Fruit fly (Drosophila melanogaster) whole organism, pupa: ENCODE data around the gene msd1.

Source experiments
- CG10348 ChIP-seq: fragments of 200-800 bp; sonication (Bioruptor generic); IDR thresholded peaks from 2 replicates; pipeline ENCODE4 v1.3.6; 2022; ENCODE audit warnings: missing biosample characterization, missing genetic modification characterization
- CG12605 ChIP-seq: fragments of 200-800 bp; sonication (Bioruptor generic); IDR thresholded peaks from 2 replicates; pipeline ENCODE4 v1.3.6; 2022; ENCODE audit warnings: missing biosample characterization, missing genetic modification characterization
- CG13204 ChIP-seq: fragments of 200-800 bp; sonication (Bioruptor generic); optimal IDR thresholded peaks from 2 replicates; lab custom pipeline; 2018; ENCODE audit warnings: missing biosample characterization, mild to moderate bottlenecking, missing genetic modification characterization, moderate library complexity
- CG14655 ChIP-seq: fragments of 200-800 bp; sonication (Bioruptor generic); optimal IDR thresholded peaks from 3 replicates; lab custom pipeline; 2017; ENCODE audit warnings: mild to moderate bottlenecking, missing biosample characterization, missing genetic modification reagents, missing genetic modification characterization
- CG15710 ChIP-seq: fragments of 200-800 bp; sonication (Bioruptor generic); optimal IDR thresholded peaks from 2 replicates; lab custom pipeline; 2018; ENCODE audit warnings: missing biosample characterization, mild to moderate bottlenecking, missing genetic modification characterization, moderate library complexity
- CG17806 ChIP-seq: fragments of 200-800 bp; sonication (Bioruptor generic); optimal IDR thresholded peaks from 2 replicates; lab custom pipeline; 2018; ENCODE audit warnings: missing biosample characterization, mild to moderate bottlenecking, missing genetic modification characterization, moderate library complexity
- CG32121 ChIP-seq: fragments of 200-800 bp; sonication (Bioruptor generic); IDR thresholded peaks from 2 replicates; pipeline ENCODE4 v1.3.6; 2022; ENCODE audit warnings: missing biosample characterization, missing genetic modification characterization
- CG34367 ChIP-seq: fragments of 200-800 bp; sonication (Bioruptor generic); optimal IDR thresholded peaks from 2 replicates; lab custom pipeline; 2018; ENCODE audit warnings: missing biosample characterization, mild to moderate bottlenecking, missing genetic modification characterization
- CG4496 ChIP-seq: fragments of 200-800 bp; sonication (Bioruptor generic); IDR thresholded peaks from 3 replicates; pipeline ENCODE4 v1.3.6; 2022; ENCODE audit warnings: missing biosample characterization, missing genetic modification characterization
- CG8159 ChIP-seq: fragments of 200-800 bp; sonication (Bioruptor generic); optimal IDR thresholded peaks from 3 replicates; lab custom pipeline; 2018; ENCODE audit warnings: missing biosample characterization, mild to moderate bottlenecking, missing genetic modification characterization, moderate library complexity
- CG8301 ChIP-seq: fragments of 200-800 bp; sonication (Bioruptor generic); optimal IDR thresholded peaks from 2 replicates; lab custom pipeline; 2018; ENCODE audit warnings: missing biosample characterization, mild to moderate bottlenecking, missing genetic modification characterization
- CG9948 ChIP-seq: fragments of 200-800 bp; sonication (Bioruptor generic); optimal IDR thresholded peaks from 2 replicates; lab custom pipeline; 2018; ENCODE audit warnings: missing biosample characterization, mild to moderate bottlenecking, missing genetic modification characterization, moderate library complexity
- D1 ChIP-seq: fragments of 200-800 bp; sonication (Bioruptor generic); optimal IDR thresholded peaks from 2 replicates; lab custom pipeline; 2018; ENCODE audit warnings: missing biosample characterization, mild to moderate bottlenecking, missing genetic modification characterization, moderate library complexity
- EcR ChIP-seq: fragments of 200-800 bp; sonication (Bioruptor generic); optimal IDR thresholded peaks from 3 replicates; lab custom pipeline; 2019; ENCODE audit warnings: missing biosample characterization, missing genetic modification characterization, mild to moderate bottlenecking, moderate library complexity, missing genetic modification reagents
- Ets98B ChIP-seq: fragments of 200-800 bp; sonication (Bioruptor generic); IDR thresholded peaks from 2 replicates; pipeline ENCODE4 v1.3.6; 2022; ENCODE audit warnings: missing biosample characterization, missing genetic modification characterization
- Pif1A ChIP-seq: fragments of 200-800 bp; sonication (Bioruptor generic); optimal IDR thresholded peaks from 3 replicates; lab custom pipeline; 2016; ENCODE audit warnings: missing biosample characterization, missing genetic modification characterization
- Pif1B ChIP-seq: fragments of 200-800 bp; sonication (Bioruptor generic); optimal IDR thresholded peaks from 3 replicates; lab custom pipeline; 2016; ENCODE audit warnings: missing biosample characterization, missing genetic modification characterization
- Snoo ChIP-seq: fragments of 200-800 bp; sonication (Bioruptor generic); optimal IDR thresholded peaks from 3 replicates; lab custom pipeline; 2017; ENCODE audit warnings: missing biosample characterization, mild to moderate bottlenecking, missing genetic modification characterization, inconsistent platforms
- fd96Ca ChIP-seq: fragments of 200-800 bp; sonication (Bioruptor generic); IDR thresholded peaks from 3 replicates; pipeline ENCODE4 v1.3.6; 2022; ENCODE audit warnings: missing biosample characterization, missing genetic modification characterization
- gl ChIP-seq: fragments of 200-800 bp; sonication (Bioruptor generic); optimal IDR thresholded peaks from 2 replicates; lab custom pipeline; 2018; ENCODE audit warnings: missing biosample characterization, mild to moderate bottlenecking, missing genetic modification characterization
- rn ChIP-seq: fragments of 200-800 bp; sonication (Bioruptor generic); IDR thresholded peaks from 2 replicates; pipeline ENCODE4 v1.3.6; 2022; ENCODE audit warnings: missing biosample characterization, missing genetic modification characterization

Gene msd1

dm6 chr3L:1320230-1320930 is 11.2 kb upstream of the msd1 start:
- peak; percentile 63 for TF ChIP-seq Pif1A (GFP tag; lab: Kevin White, UChicago)
- peak; percentile 46 for TF ChIP-seq CG17806 (tag; lab: Kevin White, UChicago)
- no peak for TF ChIP-seq CG13204 (GFP tag; lab: Kevin White, UChicago)
- no peak for TF ChIP-seq rn
- TF ChIP-seq Snoo (tag; lab: Kevin White, UChicago) = peak; percentile 37
- TF ChIP-seq CG14655 (GFP tag; lab: Kevin White, UChicago) = peak; percentile 58
- TF ChIP-seq D1 = no peak
- TF ChIP-seq CG8301 = peak; percentile 13
- peak; percentile 59; the same call in 2 of the 3 replicates for TF ChIP-seq fd96Ca (GFP tag; lab: Robert Waterston, UW)
- peak; percentile 12 for TF ChIP-seq CG34367 (tag; lab: Kevin White, UChicago)
- peak; percentile 38 for TF ChIP-seq CG15710 (tag; lab: Kevin White, UChicago)
- TF ChIP-seq CG9948 = peak; percentile 30
- no peak for TF ChIP-seq EcR (GFP tag; lab: Kevin White, UChicago)
- peak; percentile 38 for TF ChIP-seq Pif1B (GFP tag; lab: Kevin White, UChicago)
- TF ChIP-seq CG8159 (tag; lab: Kevin White, UChicago) = peak; percentile 72
- no peak for TF ChIP-seq Ets98B

- TF ChIP-seq CG14655 (GFP tag; lab: Kevin White, UChicago) (no peak), EcR (GFP tag; lab: Kevin White, UChicago) (peak; percentile 53), gl (peak; percentile 52), CG4496 (GFP tag; lab: Robert Waterston, UW) (peak; percentile 40; the same call in 1 of the 3 replicates), Snoo (tag; lab: Kevin White, UChicago) (peak; percentile 24), CG12605 (GFP tag; lab: Robert Waterston, UW) (0 out of 2 replicates have a peak, but pooled peaks have one; percentile 16), rn (no peak), Ets98B (peak; percentile 18; the same call in 1 of the 2 replicates), fd96Ca (GFP tag; lab: Robert Waterston, UW) (0 out of 3 replicates have a peak, but pooled peaks have one; percentile 6)
These were observed 10.5 kb upstream of the msd1 start for dm6 chr3L:1320931-1321556.

dm6 chr3L:1322159-1322558 is 9.4 kb upstream of the msd1 start:
- TF ChIP-seq Snoo (tag; lab: Kevin White, UChicago) = no peak

dm6 chr3L:1322706-1323105 is 8.8 kb upstream of the msd1 start, which contains the start of gene CG9184:
CG9184 (minus strand) TSS chr3L:1322806.
- TF ChIP-seq CG34367 (tag; lab: Kevin White, UChicago) (no peak), CG10348 (GFP tag; lab: Robert Waterston, UW) (no peak), CG14655 (GFP tag; lab: Kevin White, UChicago) (no peak), Snoo (tag; lab: Kevin White, UChicago) (no peak), CG4496 (GFP tag; lab: Robert Waterston, UW) (no peak), fd96Ca (GFP tag; lab: Robert Waterston, UW) (no peak), CG32121 (GFP tag; lab: Robert Waterston, UW) (no peak), CG8301 (no peak), Ets98B (no peak), CG15710 (tag; lab: Kevin White, UChicago) (no peak)

- TF ChIP-seq Snoo (tag; lab: Kevin White, UChicago) (no peak), Ets98B (no peak), CG4496 (GFP tag; lab: Robert Waterston, UW) (0 out of 3 replicates have a peak, but pooled peaks have one; percentile 18), CG17806 (tag; lab: Kevin White, UChicago) (peak; percentile 23), EcR (GFP tag; lab: Kevin White, UChicago) (no peak), CG15710 (tag; lab: Kevin White, UChicago) (peak; percentile 9), fd96Ca (GFP tag; lab: Robert Waterston, UW) (0 out of 3 replicates have a peak, but pooled peaks have one; percentile 7), CG10348 (GFP tag; lab: Robert Waterston, UW) (no peak), CG9948 (peak; percentile 14)
- TF ChIP-seq, all 21 proteins: peak for 5
These were observed 8.4 kb upstream of the msd1 start for dm6 chr3L:1323136-1323535.

dm6 chr3L:1324818-1325625 is 6.5 kb upstream of the msd1 start:
- TF ChIP-seq CG8159 (tag; lab: Kevin White, UChicago) = no peak
- TF ChIP-seq Pif1A (GFP tag; lab: Kevin White, UChicago) = no peak
- no peak for TF ChIP-seq Pif1B (GFP tag; lab: Kevin White, UChicago)
- TF ChIP-seq CG32121 (GFP tag; lab: Robert Waterston, UW) = no peak
- no peak for TF ChIP-seq CG13204 (GFP tag; lab: Kevin White, UChicago)
- TF ChIP-seq Ets98B = no peak
- TF ChIP-seq Snoo (tag; lab: Kevin White, UChicago) = no peak
- TF ChIP-seq CG8301 = no peak
- no peak for TF ChIP-seq CG14655 (GFP tag; lab: Kevin White, UChicago)
- TF ChIP-seq CG34367 (tag; lab: Kevin White, UChicago) = no peak
- TF ChIP-seq EcR (GFP tag; lab: Kevin White, UChicago) = no peak
- TF ChIP-seq fd96Ca (GFP tag; lab: Robert Waterston, UW) = no peak
- TF ChIP-seq rn = no peak
- TF ChIP-seq CG4496 (GFP tag; lab: Robert Waterston, UW) = no peak
- no peak for TF ChIP-seq CG10348 (GFP tag; lab: Robert Waterston, UW)
- no peak for TF ChIP-seq CG12605 (GFP tag; lab: Robert Waterston, UW)
- TF ChIP-seq CG17806 (tag; lab: Kevin White, UChicago) = no peak
- no peak for TF ChIP-seq D1
- no peak for TF ChIP-seq CG15710 (tag; lab: Kevin White, UChicago)
